Worm (Caenorhabditis elegans) whole organism, late embryonic: ENCODE results near the gene C08B6.14.

Source experiments
- F13H6.1 ChIP-seq: sonication (generic microtip); optimal IDR thresholded peaks from 2 replicates; lab custom pipeline; 2016; ENCODE audit warnings: missing genetic modification characterization, missing compliant biosample characterization
- ceh-2 ChIP-seq: sonication (generic microtip); optimal IDR thresholded peaks from 2 replicates; lab custom pipeline; 2016; ENCODE audit warnings: missing genotype, missing genetic modification characterization, missing compliant biosample characterization
- dmd-4 ChIP-seq: sonication (generic microtip); optimal IDR thresholded peaks from 2 replicates; lab custom pipeline; 2016; ENCODE audit warnings: borderline replicate concordance, missing genetic modification characterization, missing compliant biosample characterization
- elt-2 ChIP-seq: sonication (generic microtip); optimal IDR thresholded peaks from 2 replicates; lab custom pipeline; 2016; ENCODE audit warnings: missing genetic modification reagents, missing genetic modification characterization, missing compliant biosample characterization
- ets-4 ChIP-seq: sonication (generic microtip); optimal IDR thresholded peaks from 2 replicates; lab custom pipeline; 2016; ENCODE audit warnings: missing genetic modification characterization, missing compliant biosample characterization
- lim-6 ChIP-seq: sonication (generic microtip); optimal IDR thresholded peaks from 2 replicates; lab custom pipeline; 2016; ENCODE audit warnings: missing genetic modification characterization, missing compliant biosample characterization
- nfya-1 ChIP-seq: sonication (generic microtip); optimal IDR thresholded peaks from 2 replicates; lab custom pipeline; 2017; ENCODE audit warnings: missing genetic modification characterization, mild to moderate bottlenecking, missing compliant biosample characterization, antibody characterized with exemption, moderate library complexity
- nhr-11 ChIP-seq: fragments of 150-350 bp; optimal IDR thresholded peaks from 2 replicates; lab custom pipeline; 2014; ENCODE audit warnings: missing biosample characterization, missing genetic modification characterization
- npax-4 ChIP-seq: sonication (generic microtip); optimal IDR thresholded peaks from 2 replicates; lab custom pipeline; 2016; ENCODE audit warnings: missing genetic modification characterization, missing compliant biosample characterization
- pqm-1 ChIP-seq: sonication (generic microtip); optimal IDR thresholded peaks from 2 replicates; lab custom pipeline; 2016; ENCODE audit warnings: missing genetic modification characterization, missing compliant biosample characterization
- rnt-1 ChIP-seq: sonication (generic microtip); optimal IDR thresholded peaks from 2 replicates; lab custom pipeline; 2016; ENCODE audit warnings: missing genetic modification characterization, missing compliant biosample characterization

ce11 chrV:10104785-10105310 lies 3.0 kb upstream of the C08B6.14 start, which contains the start of gene ugt-17:
- TF ChIP-seq elt-2 (tag; lab: Kevin White, UChicago) (no peak), npax-4 (tag; lab: Kevin White, UChicago) (no peak), F13H6.1 (tag; lab: Kevin White, UChicago) (no peak), pqm-1 (tag; lab: Kevin White, UChicago) (no peak), dmd-4 (tag; lab: Kevin White, UChicago) (no peak), nfya-1 (tag; lab: Kevin White, UChicago) (no peak), ets-4 (tag; lab: Kevin White, UChicago) (no peak), ceh-2 (tag; lab: Kevin White, UChicago) (no peak), nhr-11 (no peak), lim-6 (no peak), rnt-1 (tag; lab: Kevin White, UChicago) (no peak)
